Worm (Caenorhabditis elegans): ENCODE data around the gene F09C6.13.

The F09C6.13 gene

ce11 chrV:16882260-16882918 is 2.5 kb upstream of the F09C6.13 start, which contains the start of the genes F09C6.11 and F09C6.12:
TSS of gene F09C6.11 (minus strand) at chrV:16882310.
TSS of gene F09C6.12 (plus strand) at chrV:16882868.
- TF ChIP-seq F33H1.4 (GFP tag; IDR thresholded peaks at IDR 0.05) (no peak), ccch-3 (GFP tag; optimal IDR thresholded peaks at IDR 0.05) (no peak), nfya-1 (tag; optimal IDR thresholded peaks at IDR 0.05; ENCODE audit: borderline replicate concordance, insufficient read depth) (no peak), snpc-1.1 (tag; optimal IDR thresholded peaks at IDR 0.05; ENCODE audit: insufficient read depth) (no peak), hmg-1.2 (GFP tag; IDR thresholded peaks at IDR 0.05) (no peak), mel-28 (tag; optimal IDR thresholded peaks at IDR 0.05; ENCODE audit: borderline replicate concordance) (no peak), cebp-2 (GFP tag; IDR thresholded peaks at IDR 0.05) (no peak), ztf-18 (tag; optimal IDR thresholded peaks at IDR 0.05) (no peak), K12H6.12 (tag; optimal IDR thresholded peaks at IDR 0.05) (no peak), tbp1 (GFP tag; optimal IDR thresholded peaks at IDR 0.05) (no peak), F52B5.7 (tag; optimal IDR thresholded peaks at IDR 0.05) (no peak), F55B11.4 (tag; optimal IDR thresholded peaks at IDR 0.05; ENCODE audit: borderline replicate concordance, insufficient read depth) (no peak), mes-4 (tag; optimal IDR thresholded peaks at IDR 0.05) (no peak), dpff-1 (tag; optimal IDR thresholded peaks at IDR 0.05) (no peak), xnd-1 (tag; optimal IDR thresholded peaks at IDR 0.05) (no peak), D2030.7 (GFP tag; IDR thresholded peaks at IDR 0.05) (no peak), madf-10 (tag; optimal IDR thresholded peaks at IDR 0.05) (no peak), mcd-1 (GFP tag; IDR thresholded peaks at IDR 0.05) (no peak), bed-2 (GFP tag; IDR thresholded peaks at IDR 0.05) (no peak), lin-40 (tag; optimal IDR thresholded peaks at IDR 0.05) (no peak)

ce11 chrV:16888788-16889325 is 4.0 kb downstream of the F09C6.13 start, which contains the start of the genes ifas-2 and fbxa-44:
TSS of gene ifas-2 (minus strand) at chrV:16888888.
TSS of gene fbxa-44 (plus strand) at chrV:16889275.
- TF ChIP-seq chd-7 (tag; optimal IDR thresholded peaks at IDR 0.05) (no peak), Y53F4B.3 (GFP tag; IDR thresholded peaks at IDR 0.05) (no peak), lin-54 (GFP tag; optimal IDR thresholded peaks at IDR 0.05) (no peak), F37B4.10 (GFP tag; IDR thresholded peaks at IDR 0.05) (no peak), F55B11.4 (tag; optimal IDR thresholded peaks at IDR 0.05; ENCODE audit: borderline replicate concordance, insufficient read depth) (no peak), snpc-1.3 (tag; optimal IDR thresholded peaks at IDR 0.05; ENCODE audit: insufficient read depth) (no peak), F49E8.2 (tag; optimal IDR thresholded peaks at IDR 0.05; ENCODE audit: insufficient read depth) (no peak), ZK185.1 (tag; optimal IDR thresholded peaks at IDR 0.05; ENCODE audit: poor library complexity, severe bottlenecking) (no peak), F22D6.2 (tag; optimal IDR thresholded peaks at IDR 0.05) (no peak), B0261.1 (tag; optimal IDR thresholded peaks at IDR 0.05) (no peak), nhr-120 (GFP tag; IDR thresholded peaks at IDR 0.05) (no peak), fkh-3 (tag; optimal IDR thresholded peaks at IDR 0.05) (no peak), C06A6.2 (GFP tag; conservative IDR thresholded peaks at IDR 0.05) (no peak), ekl-4 (GFP tag; IDR thresholded peaks at IDR 0.05) (no peak), T07F8.4 (tag; optimal IDR thresholded peaks at IDR 0.05) (no peak), lsl-1 (GFP tag; optimal IDR thresholded peaks at IDR 0.05) (no peak), hlh-12 (tag; optimal IDR thresholded peaks at IDR 0.05) (no peak), aptf-3 (GFP tag; IDR thresholded peaks at IDR 0.05) (no peak)
